Worm (Caenorhabditis elegans): ENCODE data around the gene rpl-22.

- TF ChIP-seq elt-1 (tag; optimal IDR thresholded peaks at IDR 0.05) (no peak), nhr-25 (tag; optimal IDR thresholded peaks at IDR 0.05) (no peak), unc-39 (tag; optimal IDR thresholded peaks at IDR 0.05) (no peak), mab-5 (tag; optimal IDR thresholded peaks at IDR 0.05) (no peak), snpc-4 (tag; optimal IDR thresholded peaks at IDR 0.05) (no peak), lsy-2 (tag; optimal IDR thresholded peaks at IDR 0.05) (no peak), lin-39 (tag; optimal IDR thresholded peaks at IDR 0.05) (no peak)
Observed at ce11 chrII:5060719-5061118, 5.3 kb downstream of the rpl-22 start, which contains the start of gene pho-12.

Data from whole organism, L2 larva.